Worm (Caenorhabditis elegans) whole organism, early embryonic: ENCODE data around the gene ptc-3.

Source experiments
- B0310.2 ChIP-seq: sonication (generic microtip); optimal IDR thresholded peaks from 2 replicates; lab custom pipeline; 2016; ENCODE audit warnings: mild to moderate bottlenecking, missing genetic modification characterization, missing compliant biosample characterization
- F13C5.2 ChIP-seq: sonication (generic microtip); optimal IDR thresholded peaks from 2 replicates; lab custom pipeline; 2017; ENCODE audit warnings: mild to moderate bottlenecking, missing genetic modification characterization, inconsistent platforms, missing compliant biosample characterization
- aly-1 ChIP-seq: sonication (generic microtip); optimal IDR thresholded peaks from 2 replicates; lab custom pipeline; 2016; ENCODE audit warnings: missing genetic modification characterization, missing compliant biosample characterization
- ama-1 ChIP-seq: fragments of 150-350 bp; optimal IDR thresholded peaks from 2 replicates; lab custom pipeline; 2014
- ceh-13 ChIP-seq: fragments of 200-800 bp; sonication (Bioruptor generic); optimal IDR thresholded peaks from 2 replicates; lab custom pipeline; 2018; ENCODE audit warnings: mild to moderate bottlenecking, missing genetic modification characterization, missing compliant biosample characterization
- ceh-36 ChIP-seq: sonication (generic microtip); optimal IDR thresholded peaks from 2 replicates; lab custom pipeline; 2016; ENCODE audit warnings: missing genetic modification characterization, inconsistent platforms, missing compliant biosample characterization
- ets-7 ChIP-seq: sonication (generic microtip); optimal IDR thresholded peaks from 2 replicates; lab custom pipeline; 2016; ENCODE audit warnings: missing genotype, missing genetic modification characterization, missing compliant biosample characterization
- flt-1 ChIP-seq: fragments of 200-800 bp; sonication (Bioruptor generic); IDR thresholded peaks from 2 replicates; pipeline ENCODE4 v1.3.6; 2022; ENCODE audit warnings: missing genetic modification characterization, missing compliant biosample characterization
- hnd-1 ChIP-seq: sonication (generic microtip); optimal IDR thresholded peaks from 2 replicates; lab custom pipeline; 2016; ENCODE audit warnings: missing genetic modification characterization, missing compliant biosample characterization
- pes-1 ChIP-seq: fragments of 200-800 bp; sonication (Bioruptor generic); IDR thresholded peaks from 2 replicates; pipeline ENCODE4 v1.3.6; 2022; ENCODE audit warnings: missing genetic modification reagents, missing genetic modification characterization, missing compliant biosample characterization
- sea-1 ChIP-seq: fragments of 200-800 bp; sonication (Bioruptor generic); conservative IDR thresholded peaks from 2 replicates; pipeline ENCODE4 v1.3.6; 2022; ENCODE audit warnings: missing genetic modification characterization, missing compliant biosample characterization
- tbx-37 ChIP-seq: fragments of 200-800 bp; sonication (Bioruptor generic); conservative IDR thresholded peaks from 2 replicates; pipeline ENCODE4 v1.3.6; 2022; ENCODE audit warnings: missing genetic modification reagents, missing genetic modification characterization, missing compliant biosample characterization

- TF ChIP-seq ceh-36, result no peak
- TF ChIP-seq ets-7 (tag; lab: Kevin White, UChicago), result no peak
- no peak for TF ChIP-seq hnd-1 (tag; lab: Kevin White, UChicago)
- TF ChIP-seq tbx-37 (GFP tag; lab: Robert Waterston, UW), result no peak
- no peak for TF ChIP-seq F13C5.2 (tag; lab: Kevin White, UChicago)
- TF ChIP-seq pes-1, result no peak
- TF ChIP-seq ama-1 (lab: Kevin White, UChicago), result no peak
- TF ChIP-seq aly-1, result no peak
- TF ChIP-seq B0310.2 (tag; lab: Kevin White, UChicago), result no peak
- TF ChIP-seq sea-1 (GFP tag; lab: Robert Waterston, UW), result no peak
- no peak for TF ChIP-seq ceh-13 (GFP tag; lab: Kevin White, UChicago)
- TF ChIP-seq flt-1, result no peak
Observed at ce11 chrII:2894295-2894694, 41.9 kb upstream of the ptc-3 start, which contains the start of gene sqv-2.
